Worm (Caenorhabditis elegans): ENCODE data around the gene srh-303.

DNA sequence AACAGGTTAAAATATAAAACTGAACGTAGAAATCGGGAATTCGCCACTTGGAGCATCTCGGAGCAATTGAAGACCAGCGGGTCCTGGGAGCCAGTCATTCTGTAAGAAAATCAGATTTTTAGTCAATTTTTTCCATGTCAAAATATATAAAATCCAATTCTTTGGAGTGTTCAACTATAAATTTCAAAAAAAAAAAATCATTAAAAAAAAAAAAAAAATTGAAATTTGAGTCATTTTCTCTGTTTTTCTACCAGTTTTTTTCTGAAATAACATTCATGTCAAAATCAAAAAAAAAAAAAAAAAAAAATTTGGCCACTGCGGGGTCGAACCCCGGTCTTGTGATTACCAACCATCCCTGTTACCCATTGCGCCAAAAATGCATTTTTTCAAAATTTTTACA, 47.9 kb upstream of the srh-303 start, which contains the start of gene srab-12:
- no peak for TF ChIP-seq sox-2 (GFP tag; IDR thresholded peaks at IDR 0.05)
- TF ChIP-seq unc-86 (tag; optimal IDR thresholded peaks at IDR 0.05), result no peak
- no peak for TF ChIP-seq ceh-9 (tag; optimal IDR thresholded peaks at IDR 0.05)
- TF ChIP-seq tbx-2 (tag; optimal IDR thresholded peaks at IDR 0.05), result no peak
- TF ChIP-seq hlh-13 (GFP tag; optimal IDR thresholded peaks at IDR 0.05), result no peak
- TF ChIP-seq ceh-45 (GFP tag; IDR thresholded peaks at IDR 0.05), result no peak
- no peak for TF ChIP-seq pqm-1 (tag; optimal IDR thresholded peaks at IDR 0.05)
- no peak for TF ChIP-seq hlh-6 (tag; optimal IDR thresholded peaks at IDR 0.05)
- no peak for TF ChIP-seq hlh-8 (tag; optimal IDR thresholded peaks at IDR 0.05)
- TF ChIP-seq hlh-30 (tag; optimal IDR thresholded peaks at IDR 0.05; ENCODE audit: insufficient read depth), result no peak
- TF ChIP-seq pha-4 (tag; optimal IDR thresholded peaks at IDR 0.05), result no peak
- TF ChIP-seq unc-3 (GFP tag; conservative IDR thresholded peaks at IDR 0.05), result no peak
- no peak for TF ChIP-seq unc-3 (tag; optimal IDR thresholded peaks at IDR 0.05)

Data from whole organism, late embryonic.